Worm (Caenorhabditis elegans) whole organism, young adult: ENCODE results near the gene M163.21.

Experiments
- bed-1 ChIP-seq: fragments of 200-800 bp; sonication (Bioruptor generic); IDR thresholded peaks from 2 replicates; pipeline ENCODE4 v1.3.6; 2022; ENCODE audit warnings: missing genetic modification reagents, missing genetic modification characterization, missing compliant biosample characterization
- dpl-1 ChIP-seq: fragments of 150-350 bp; optimal IDR thresholded peaks from 2 replicates; lab custom pipeline; 2014; ENCODE audit warnings: missing biosample characterization, missing genetic modification reagents, missing genetic modification characterization
- let-607 ChIP-seq, 2 experiments: fragments of 200-800 bp in 1 of 2; sonication (Bioruptor generic) in 1 of 2; sonication (generic microtip) in 1 of 2; optimal IDR thresholded peaks; 2 replicates each; lab custom pipeline; 2016 to 2018; ENCODE audit warnings: mild to moderate bottlenecking in 2 of 2, missing compliant biosample characterization in 2 of 2, missing genetic modification characterization in 2 of 2, moderate library complexity in 2 of 2, missing genotype in 1 of 2
- snpc-3.4 ChIP-seq: sonication (generic microtip); optimal IDR thresholded peaks from 2 replicates; lab custom pipeline; 2017; ENCODE audit warnings: missing genetic modification characterization, mild to moderate bottlenecking, missing compliant biosample characterization, antibody characterized with exemption, moderate library complexity, missing genotype, missing genetic modification reagents
- snpc-4 ChIP-seq, 5 experiments: fragments of 150-350 bp in 1 of 5; sonication (generic microtip) in 4 of 5; optimal IDR thresholded peaks; 2 replicates each; lab custom pipeline; 2014 to 2018; ENCODE audit warnings: missing genetic modification characterization in 5 of 5, missing biosample characterization in 3 of 5, antibody characterized with exemption in 2 of 5, mild to moderate bottlenecking in 2 of 5, missing compliant biosample characterization in 2 of 5, missing genotype in 2 of 5, moderate library complexity in 2 of 5, missing genetic modification reagents in 1 of 5
- unc-130 ChIP-seq: sonication (generic microtip); optimal IDR thresholded peaks from 2 replicates; lab custom pipeline; 2016; ENCODE audit warnings: missing genetic modification reagents, missing genetic modification characterization, missing compliant biosample characterization

- TF ChIP-seq snpc-4 (GFP tag; optimal IDR thresholded peaks at IDR 0.05; lab: Kevin White, UChicago), result no peak
- no peak for TF ChIP-seq snpc-4 (tag; optimal IDR thresholded peaks at IDR 0.05; lab: Kevin White, UChicago)
- no peak for TF ChIP-seq let-607 (tag; optimal IDR thresholded peaks at IDR 0.05; lab: Kevin White, UChicago)
- no peak for TF ChIP-seq bed-1 (GFP tag; lab: Robert Waterston, UW)
- no peak for TF ChIP-seq snpc-3.4 (tag; lab: Kevin White, UChicago)
- TF ChIP-seq dpl-1 (GFP tag; lab: Kevin White, UChicago), result no peak
- TF ChIP-seq unc-130 (GFP tag; lab: Kevin White, UChicago), result no peak
Measured at ce11 chrX:14465593-14465992, 1.0 kb upstream of the M163.21 start, which contains the start of gene M163.22.
